Worm (Caenorhabditis elegans) whole organism, mixed stage, embryonic: ENCODE data around the gene F22E5.21.

ENCODE experiments used
- nhr-28 ChIP-seq: fragments of 150-350 bp; optimal IDR thresholded peaks from 2 replicates; lab custom pipeline; 2014; ENCODE audit warnings: missing biosample characterization, missing genetic modification characterization
- nhr-76 ChIP-seq: sonication (generic microtip); optimal IDR thresholded peaks from 2 replicates; lab custom pipeline; 2017; ENCODE audit warnings: missing biosample characterization, missing genetic modification characterization
- unc-39 ChIP-seq: fragments of 150-350 bp; optimal IDR thresholded peaks from 2 replicates; lab custom pipeline; 2014; ENCODE audit warnings: missing biosample characterization, missing genetic modification characterization

- TF ChIP-seq nhr-28 (tag; lab: Kevin White, UChicago) (no peak), unc-39 (tag; lab: Kevin White, UChicago) (no peak), nhr-76 (tag; lab: Kevin White, UChicago) (no peak)
These were observed 19.3 kb upstream of the F22E5.21 start, which contains the start of gene sri-47 for ce11 chrII:2656606-2657005.
